ENCODE assay signal across 4 worm cellular contexts in genomic region chrV:8661241-8661954, ce11.
A peak's percentile ranks its signal among the peaks of the same experiment; 100 is the strongest.
TF ChIP-seq lines count a peak whose summit lies in the region.

No protein-coding gene starts in this region.

TF ChIP-seq in whole organism, L1 larva, 84 proteins besides CTCF, POLR2A, EP300 and RAD21 (continued from another document):
- TF ChIP-seq mef-2 (tag; optimal IDR thresholded peaks at IDR 0.05; lab: Kevin White, UChicago), result no peak
- TF ChIP-seq lin-13 (GFP tag; optimal IDR thresholded peaks at IDR 0.05; lab: Kevin White, UChicago), result no peak
- TF ChIP-seq blmp-1 (tag; optimal IDR thresholded peaks at IDR 0.05; lab: Kevin White, UChicago), result peak; percentile 93
- TF ChIP-seq pqm-1 (tag; optimal IDR thresholded peaks at IDR 0.05; lab: Kevin White, UChicago), result peak; percentile 52
- peak; percentile 23 for TF ChIP-seq jun-1 (tag; optimal IDR thresholded peaks at IDR 0.05; lab: Kevin White, UChicago)
- TF ChIP-seq unc-30 (tag; optimal IDR thresholded peaks at IDR 0.05; lab: Kevin White, UChicago), result no peak
- peak; percentile 54 for TF ChIP-seq snu-23 (GFP tag; optimal IDR thresholded peaks at IDR 0.05; lab: Kevin White, UChicago)
- TF ChIP-seq lin-14 (GFP tag; optimal IDR thresholded peaks at IDR 0.05; lab: Kevin White, UChicago), result peak; percentile 67
- TF ChIP-seq unc-130 (tag; optimal IDR thresholded peaks at IDR 0.05; lab: Kevin White, UChicago), result peak; percentile 11
- no peak for TF ChIP-seq vab-15 (tag; optimal IDR thresholded peaks at IDR 0.05; lab: Kevin White, UChicago)
- TF ChIP-seq ceh-63 (GFP tag; optimal IDR thresholded peaks at IDR 0.05; lab: Kevin White, UChicago), result no peak
- TF ChIP-seq ztf-4 (tag; optimal IDR thresholded peaks at IDR 0.05; lab: Kevin White, UChicago), result no peak
- no peak for TF ChIP-seq nhr-77 (tag; optimal IDR thresholded peaks at IDR 0.05; lab: Kevin White, UChicago)
- no peak for TF ChIP-seq fkh-4 (tag; optimal IDR thresholded peaks at IDR 0.05; lab: Kevin White, UChicago; ENCODE audit: borderline replicate concordance)
- no peak for TF ChIP-seq efl-3 (GFP tag; optimal IDR thresholded peaks at IDR 0.05; lab: Kevin White, UChicago)
- peak; percentile 19 for TF ChIP-seq mep-1 (tag; optimal IDR thresholded peaks at IDR 0.05; lab: Kevin White, UChicago)
- peak in 3 of 6 experiments; percentile 24 to 61 (median 25) for TF ChIP-seq elt-3 (tag; optimal IDR thresholded peaks at IDR 0.05; lab: Kevin White, UChicago)
- no peak for TF ChIP-seq fkh-10 (GFP tag; optimal IDR thresholded peaks at IDR 0.05; lab: Kevin White, UChicago)
- TF ChIP-seq nhr-12 (tag; optimal IDR thresholded peaks at IDR 0.05; lab: Kevin White, UChicago), result no peak
- TF ChIP-seq lsy-2 (tag; optimal IDR thresholded peaks at IDR 0.05; lab: Kevin White, UChicago), result peak in 1 of 2 experiments; percentile 17
- peak; percentile 91 for TF ChIP-seq elt-2 (tag; optimal IDR thresholded peaks at IDR 0.05; lab: Kevin White, UChicago)
- TF ChIP-seq nhr-19 (GFP tag; conservative IDR thresholded peaks at IDR 0.05; lab: Robert Waterston, UW), result 0 out of 2 replicates have a peak, but pooled peaks have one; percentile 14
- peak in 1 of 2 experiments; percentile 21 for TF ChIP-seq mdl-1 (tag; optimal IDR thresholded peaks at IDR 0.05; lab: Kevin White, UChicago)
- TF ChIP-seq lin-39 (tag; optimal IDR thresholded peaks at IDR 0.05; lab: Kevin White, UChicago), result no peak
- no peak for TF ChIP-seq zip-4 (GFP tag; optimal IDR thresholded peaks at IDR 0.05; lab: Kevin White, UChicago)
- TF ChIP-seq irx-1 (tag; optimal IDR thresholded peaks at IDR 0.05; lab: Kevin White, UChicago), result peak; percentile 66
- peak; percentile 28 for TF ChIP-seq nhr-90 (tag; optimal IDR thresholded peaks at IDR 0.05; lab: Kevin White, UChicago; ENCODE audit: poor library complexity)
- TF ChIP-seq ztf-11 (tag; optimal IDR thresholded peaks at IDR 0.05; lab: Kevin White, UChicago), result no peak

TF ChIP-seq in whole organism, L2 larva, 48 proteins besides CTCF, POLR2A, EP300 and RAD21 (continued from another document):
- TF ChIP-seq lsy-2 (tag; optimal IDR thresholded peaks at IDR 0.05; lab: Kevin White, UChicago) (no peak), nhr-129 (tag; optimal IDR thresholded peaks at IDR 0.05; lab: Kevin White, UChicago) (no peak), C34F6.9 (tag; optimal IDR thresholded peaks at IDR 0.05; lab: Kevin White, UChicago) (no peak), peb-1 (tag; optimal IDR thresholded peaks at IDR 0.05; lab: Kevin White, UChicago) (no peak), sma-9 (GFP tag; optimal IDR thresholded peaks at IDR 0.05; lab: Kevin White, UChicago) (peak; percentile 43), sma-9 (tag; optimal IDR thresholded peaks at IDR 0.05; lab: Kevin White, UChicago) (no peak), mab-5 (tag; optimal IDR thresholded peaks at IDR 0.05; lab: Kevin White, UChicago) (no peak), nhr-25 (tag; optimal IDR thresholded peaks at IDR 0.05; lab: Kevin White, UChicago) (peak; percentile 72), aly-2 (tag; optimal IDR thresholded peaks at IDR 0.05; lab: Kevin White, UChicago) (no peak), R02D3.7 (tag; optimal IDR thresholded peaks at IDR 0.05; lab: Kevin White, UChicago) (no peak), skn-1 (tag; optimal IDR thresholded peaks at IDR 0.05; lab: Kevin White, UChicago) (no peak), dmd-4 (tag; optimal IDR thresholded peaks at IDR 0.05; lab: Kevin White, UChicago) (no peak), zag-1 (tag; optimal IDR thresholded peaks at IDR 0.05; lab: Kevin White, UChicago) (no peak), egl-27 (tag; optimal IDR thresholded peaks at IDR 0.05; lab: Kevin White, UChicago) (no peak), ztf-1 (GFP tag; conservative IDR thresholded peaks at IDR 0.05; lab: Robert Waterston, UW) (no peak), nhr-237 (tag; optimal IDR thresholded peaks at IDR 0.05; lab: Kevin White, UChicago) (no peak), elt-1 (tag; optimal IDR thresholded peaks at IDR 0.05; lab: Kevin White, UChicago) (no peak), lin-39 (tag; optimal IDR thresholded peaks at IDR 0.05; lab: Kevin White, UChicago) (no peak), fos-1 (tag; optimal IDR thresholded peaks at IDR 0.05; lab: Kevin White, UChicago) (peak; percentile 53), lin-11 (tag; optimal IDR thresholded peaks at IDR 0.05; lab: Kevin White, UChicago) (no peak), nhr-21 (tag; optimal IDR thresholded peaks at IDR 0.05; lab: Kevin White, UChicago) (peak; percentile 79), ceh-82 (tag; optimal IDR thresholded peaks at IDR 0.05; lab: Kevin White, UChicago) (no peak), alr-1 (tag; optimal IDR thresholded peaks at IDR 0.05; lab: Kevin White, UChicago) (no peak), ama-1 (optimal IDR thresholded peaks at IDR 0.05; lab: Kevin White, UChicago) (no peak), mdl-1 (tag; optimal IDR thresholded peaks at IDR 0.05; lab: Kevin White, UChicago) (no peak), unc-55 (GFP tag; optimal IDR thresholded peaks at IDR 0.05; lab: Kevin White, UChicago) (no peak), Y55F3AM.14 (GFP tag; optimal IDR thresholded peaks at IDR 0.05; lab: Kevin White, UChicago) (no peak), blmp-1 (tag; optimal IDR thresholded peaks at IDR 0.05; lab: Kevin White, UChicago; ENCODE audit: insufficient read depth) (peak; percentile 45), unc-39 (tag; optimal IDR thresholded peaks at IDR 0.05; lab: Kevin White, UChicago) (no peak), ztf-11 (tag; optimal IDR thresholded peaks at IDR 0.05; lab: Kevin White, UChicago) (no peak), nhr-11 (tag; optimal IDR thresholded peaks at IDR 0.05; lab: Kevin White, UChicago) (no peak), unc-62 (GFP tag; optimal IDR thresholded peaks at IDR 0.05; lab: Kevin White, UChicago) (no peak), nhr-10 (tag; optimal IDR thresholded peaks at IDR 0.05; lab: Kevin White, UChicago) (no peak), gmeb-1 (tag; optimal IDR thresholded peaks at IDR 0.05; lab: Kevin White, UChicago) (no peak), F13H6.1 (tag; optimal IDR thresholded peaks at IDR 0.05; lab: Kevin White, UChicago) (peak; percentile 11), snpc-4 (tag; optimal IDR thresholded peaks at IDR 0.05; lab: Kevin White, UChicago) (no peak), lin-13 (GFP tag; optimal IDR thresholded peaks at IDR 0.05; lab: Kevin White, UChicago) (no peak)
TF ChIP-seq in whole organism, L2 larva: peak in this region for 9.

TF ChIP-seq in whole organism, L3 larva, 47 proteins besides CTCF, POLR2A, EP300 and RAD21 (continued from another document):
- no peak for TF ChIP-seq zag-1 (tag; optimal IDR thresholded peaks at IDR 0.05; lab: Kevin White, UChicago)
- no peak for TF ChIP-seq ceh-16 (tag; optimal IDR thresholded peaks at IDR 0.05; lab: Kevin White, UChicago)
- TF ChIP-seq elt-3 (tag; optimal IDR thresholded peaks at IDR 0.05; lab: Kevin White, UChicago), result no peak
- TF ChIP-seq ztf-11 (tag; optimal IDR thresholded peaks at IDR 0.05; lab: Kevin White, UChicago), result no peak
- peak; percentile 55 for TF ChIP-seq nhr-43 (tag; optimal IDR thresholded peaks at IDR 0.05; lab: Kevin White, UChicago; ENCODE audit: poor library complexity, severe bottlenecking)
- TF ChIP-seq mml-1 (tag; optimal IDR thresholded peaks at IDR 0.05; lab: Kevin White, UChicago), result peak; percentile 7
- TF ChIP-seq R02D3.7 (tag; optimal IDR thresholded peaks at IDR 0.05; lab: Kevin White, UChicago), result no peak
- TF ChIP-seq ceh-82 (tag; optimal IDR thresholded peaks at IDR 0.05; lab: Kevin White, UChicago), result no peak
- TF ChIP-seq nhr-11 (tag; optimal IDR thresholded peaks at IDR 0.05; lab: Kevin White, UChicago), result no peak
- no peak for TF ChIP-seq tbx-2 (tag; optimal IDR thresholded peaks at IDR 0.05; lab: Kevin White, UChicago)
- TF ChIP-seq nhr-25 (tag; optimal IDR thresholded peaks at IDR 0.05; lab: Kevin White, UChicago), result peak; percentile 72
- TF ChIP-seq pqm-1 (tag; optimal IDR thresholded peaks at IDR 0.05; lab: Kevin White, UChicago), result peak; percentile 95
- TF ChIP-seq aly-2 (tag; optimal IDR thresholded peaks at IDR 0.05; lab: Kevin White, UChicago), result no peak
- TF ChIP-seq fkh-10 (GFP tag; optimal IDR thresholded peaks at IDR 0.05; lab: Kevin White, UChicago), result no peak
- TF ChIP-seq unc-39 (tag; optimal IDR thresholded peaks at IDR 0.05; lab: Kevin White, UChicago), result no peak
- no peak for TF ChIP-seq lin-15B (tag; optimal IDR thresholded peaks at IDR 0.05; lab: Kevin White, UChicago)
- no peak for TF ChIP-seq elt-1 (tag; optimal IDR thresholded peaks at IDR 0.05; lab: Kevin White, UChicago)
- TF ChIP-seq ceh-28 (tag; optimal IDR thresholded peaks at IDR 0.05; lab: Kevin White, UChicago), result no peak
- TF ChIP-seq nhr-12 (tag; optimal IDR thresholded peaks at IDR 0.05; lab: Kevin White, UChicago), result no peak
- TF ChIP-seq ZK546.5 (tag; optimal IDR thresholded peaks at IDR 0.05; lab: Kevin White, UChicago), result no peak
- no peak for TF ChIP-seq fos-1 (tag; optimal IDR thresholded peaks at IDR 0.05; lab: Kevin White, UChicago)
- TF ChIP-seq nhr-77 (tag; optimal IDR thresholded peaks at IDR 0.05; lab: Kevin White, UChicago), result no peak
- TF ChIP-seq daf-12 (tag; optimal IDR thresholded peaks at IDR 0.05; lab: Kevin White, UChicago), result no peak
- no peak for TF ChIP-seq skn-1 (tag; optimal IDR thresholded peaks at IDR 0.05; lab: Kevin White, UChicago)
- TF ChIP-seq nhr-23 (tag; optimal IDR thresholded peaks at IDR 0.05; lab: Kevin White, UChicago), result peak; percentile 23
- TF ChIP-seq ceh-9 (tag; optimal IDR thresholded peaks at IDR 0.05; lab: Kevin White, UChicago), result no peak
- TF ChIP-seq hmg-11 (tag; optimal IDR thresholded peaks at IDR 0.05; lab: Kevin White, UChicago), result no peak
- TF ChIP-seq nhr-28 (tag; optimal IDR thresholded peaks at IDR 0.05; lab: Kevin White, UChicago), result no peak
- no peak for TF ChIP-seq egl-5 (tag; optimal IDR thresholded peaks at IDR 0.05; lab: Kevin White, UChicago)
- TF ChIP-seq nhr-67 (tag; optimal IDR thresholded peaks at IDR 0.05; lab: Kevin White, UChicago), result no peak
- TF ChIP-seq lsy-12 (tag; optimal IDR thresholded peaks at IDR 0.05; lab: Kevin White, UChicago), result no peak
- TF ChIP-seq eor-1 (tag; optimal IDR thresholded peaks at IDR 0.05; lab: Kevin White, UChicago), result no peak

TF ChIP-seq in whole organism, L4 larva, 104 proteins besides CTCF, POLR2A, EP300 and RAD21 (continued from another document and continues in another):
- TF ChIP-seq daf-16 (GFP tag; optimal IDR thresholded peaks at IDR 0.05; lab: Kevin White, UChicago) (peak in 1 of 2 experiments; percentile 24), daf-16 (tag; optimal IDR thresholded peaks at IDR 0.05; lab: Kevin White, UChicago) (peak; percentile 92), ceh-62 (tag; optimal IDR thresholded peaks at IDR 0.05; lab: Kevin White, UChicago) (no peak), ama-1 (optimal IDR thresholded peaks at IDR 0.05; lab: Kevin White, UChicago) (no peak), nhr-48 (tag; optimal IDR thresholded peaks at IDR 0.05; lab: Kevin White, UChicago) (peak; percentile 69), mes-2 (tag; optimal IDR thresholded peaks at IDR 0.05; lab: Kevin White, UChicago; ENCODE audit: poor library complexity, severe bottlenecking) (peak; percentile 51), nhr-77 (tag; optimal IDR thresholded peaks at IDR 0.05; lab: Kevin White, UChicago) (peak; percentile 37), sdz-12 (GFP tag; optimal IDR thresholded peaks at IDR 0.05; lab: Kevin White, UChicago) (no peak), lin-39 (tag; optimal IDR thresholded peaks at IDR 0.05; lab: Kevin White, UChicago) (no peak), nhr-25 (tag; optimal IDR thresholded peaks at IDR 0.05; lab: Kevin White, UChicago; ENCODE audit: borderline replicate concordance, insufficient read depth) (peak; percentile 36), gei-8 (GFP tag; optimal IDR thresholded peaks at IDR 0.05; lab: Kevin White, UChicago) (no peak), Y48G9A.11 (GFP tag; IDR thresholded peaks at IDR 0.05; lab: Robert Waterston, UW) (no peak), nhr-42 (GFP tag; IDR thresholded peaks at IDR 0.05; lab: Robert Waterston, UW) (no peak), unc-62 (GFP tag; optimal IDR thresholded peaks at IDR 0.05 in 1 of 2; lab: Kevin White, UChicago) (peak; percentile 32 to 35), unc-62 (tag; optimal IDR thresholded peaks at IDR 0.05; lab: Kevin White, UChicago) (no peak), aha-1 (tag; lab: Kevin White, UChicago) (no peak), Y105C5A.15 (GFP tag; IDR thresholded peaks at IDR 0.05; lab: Robert Waterston, UW) (no peak), php-3 (GFP tag; IDR thresholded peaks at IDR 0.05; lab: Robert Waterston, UW) (peak; percentile 95), lim-7 (GFP tag; IDR thresholded peaks at IDR 0.05; lab: Robert Waterston, UW) (no peak), set-16 (GFP tag; IDR thresholded peaks at IDR 0.05; lab: Robert Waterston, UW) (peak; percentile 21; the same call in 1 of the 2 replicates), T20F7.1 (GFP tag; optimal IDR thresholded peaks at IDR 0.05; lab: Kevin White, UChicago) (no peak), madf-5 (GFP tag; IDR thresholded peaks at IDR 0.05; lab: Robert Waterston, UW) (no peak), nhr-11 (tag; optimal IDR thresholded peaks at IDR 0.05; lab: Kevin White, UChicago) (no peak), F49E8.2 (tag; optimal IDR thresholded peaks at IDR 0.05; lab: Kevin White, UChicago; ENCODE audit: borderline replicate concordance) (no peak), zip-2 (tag; optimal IDR thresholded peaks at IDR 0.05; lab: Kevin White, UChicago) (no peak), skn-1 (tag; optimal IDR thresholded peaks at IDR 0.05; lab: Kevin White, UChicago) (no peak), cey-2 (tag; optimal IDR thresholded peaks at IDR 0.05; lab: Kevin White, UChicago; ENCODE audit: borderline replicate concordance, insufficient read depth) (no peak), snpc-1.2 (GFP tag; IDR thresholded peaks at IDR 0.05; lab: Robert Waterston, UW) (no peak), lin-29 (GFP tag; IDR thresholded peaks at IDR 0.05; lab: Robert Waterston, UW) (no peak), duxl-1 (tag; optimal IDR thresholded peaks at IDR 0.05; lab: Kevin White, UChicago; ENCODE audit: poor library complexity) (no peak), ceh-32 (tag; optimal IDR thresholded peaks at IDR 0.05; lab: Kevin White, UChicago; ENCODE audit: poor library complexity) (no peak), F26F4.8 (GFP tag; conservative IDR thresholded peaks at IDR 0.05; lab: Robert Waterston, UW) (no peak), rbr-2 (tag; optimal IDR thresholded peaks at IDR 0.05; lab: Kevin White, UChicago) (no peak), pqm-1 (tag; optimal IDR thresholded peaks at IDR 0.05; lab: Kevin White, UChicago) (peak; percentile 85), unc-130 (GFP tag; optimal IDR thresholded peaks at IDR 0.05; lab: Kevin White, UChicago) (no peak), lin-15B (tag; optimal IDR thresholded peaks at IDR 0.05; lab: Kevin White, UChicago) (no peak), ZK337.2 (GFP tag; IDR thresholded peaks at IDR 0.05; lab: Robert Waterston, UW) (no peak), dpl-1 (GFP tag; optimal IDR thresholded peaks at IDR 0.05; lab: Kevin White, UChicago) (no peak), ztf-7 (tag; optimal IDR thresholded peaks at IDR 0.05; lab: Kevin White, UChicago) (no peak), mxl-3 (GFP tag; optimal IDR thresholded peaks at IDR 0.05; lab: Kevin White, UChicago) (peak; percentile 13), daf-19 (GFP tag; conservative IDR thresholded peaks at IDR 0.05; lab: Robert Waterston, UW) (no peak), nhr-237 (tag; optimal IDR thresholded peaks at IDR 0.05; lab: Kevin White, UChicago) (no peak), tra-1 (GFP tag; IDR thresholded peaks at IDR 0.05; lab: Robert Waterston, UW) (peak; percentile 76), hlh-11 (tag; optimal IDR thresholded peaks at IDR 0.05; lab: Kevin White, UChicago) (peak; percentile 86), attf-4 (tag; optimal IDR thresholded peaks at IDR 0.05; lab: Kevin White, UChicago) (no peak), fos-1 (tag; optimal IDR thresholded peaks at IDR 0.05; lab: Kevin White, UChicago) (no peak), saeg-2 (GFP tag; IDR thresholded peaks at IDR 0.05; lab: Robert Waterston, UW) (no peak), pha-4 (GFP tag; IDR thresholded peaks at IDR 0.05; lab: Robert Waterston, UW) (no peak), pha-4 (tag; optimal IDR thresholded peaks at IDR 0.05; lab: Kevin White, UChicago) (no peak), ztf-11 (tag; optimal IDR thresholded peaks at IDR 0.05; lab: Kevin White, UChicago) (no peak), nhr-76 (tag; optimal IDR thresholded peaks at IDR 0.05; lab: Kevin White, UChicago) (no peak), spr-3 (GFP tag; optimal IDR thresholded peaks at IDR 0.05; lab: Kevin White, UChicago) (no peak), hmg-1.1 (GFP tag; IDR thresholded peaks at IDR 0.05; lab: Robert Waterston, UW) (peak; percentile 32; the same call in 1 of the 2 replicates)
